Worm (Caenorhabditis elegans) whole organism, L4 larva: ENCODE measurements around the gene twnk-1.

Source experiments
- F37D6.2 ChIP-seq: sonication (generic microtip); optimal IDR thresholded peaks from 2 replicates; lab custom pipeline; 2016; ENCODE audit warnings: mild to moderate bottlenecking, missing genetic modification characterization, missing compliant biosample characterization
- F44E2.7 ChIP-seq: fragments of 200-800 bp; sonication (Bioruptor generic); IDR thresholded peaks from 2 replicates; pipeline ENCODE4 v2.1.2; 2022; ENCODE audit warnings: missing genetic modification characterization, missing compliant biosample characterization
- T20F7.1 ChIP-seq: fragments of 200-800 bp; sonication (Bioruptor generic); optimal IDR thresholded peaks from 2 replicates; lab custom pipeline; 2018; ENCODE audit warnings: mild to moderate bottlenecking, missing genetic modification characterization, missing compliant biosample characterization
- aha-1 ChIP-seq: fragments of 150-350 bp; peaks from one replicate; lab custom pipeline; 2014; ENCODE audit warnings: missing biosample characterization, missing genetic modification characterization
- aly-2 ChIP-seq: sonication (generic microtip); optimal IDR thresholded peaks from 2 replicates; lab custom pipeline; 2018; ENCODE audit warnings: missing biosample characterization, missing genetic modification characterization
- arid-1 ChIP-seq: fragments of 200-800 bp; sonication (Bioruptor generic); conservative IDR thresholded peaks from 2 replicates; pipeline ENCODE4 v1.3.6; 2022; ENCODE audit warnings: missing genetic modification reagents, missing genetic modification characterization, missing compliant biosample characterization
- attf-4 ChIP-seq: sonication (generic microtip); optimal IDR thresholded peaks from 3 replicates; lab custom pipeline; 2017; ENCODE audit warnings: missing biosample characterization, missing genetic modification characterization
- ceh-32 ChIP-seq: sonication (generic microtip); optimal IDR thresholded peaks from 2 replicates; lab custom pipeline; 2016; ENCODE audit warnings: mild to moderate bottlenecking, missing genetic modification characterization, missing compliant biosample characterization; ENCODE audit not compliant: poor library complexity
- ces-1 ChIP-seq: fragments of 150-350 bp; sonication (generic microtip); optimal IDR thresholded peaks from 4 replicates; lab custom pipeline; 2014; ENCODE audit warnings: missing biosample characterization, missing genetic modification reagents, missing genetic modification characterization
- daf-12 ChIP-seq: fragments of 150-350 bp; optimal IDR thresholded peaks from 2 replicates; lab custom pipeline; 2014; ENCODE audit warnings: missing biosample characterization, missing genetic modification reagents, missing genetic modification characterization
- daf-8 ChIP-seq: fragments of 200-800 bp; sonication (Bioruptor generic); IDR thresholded peaks from 2 replicates; pipeline ENCODE4 v1.3.6; 2022; ENCODE audit warnings: missing genetic modification characterization, missing compliant biosample characterization
- dmd-8 ChIP-seq: fragments of 200-800 bp; sonication (Bioruptor generic); IDR thresholded peaks from 2 replicates; pipeline ENCODE4 v1.3.6; 2022; ENCODE audit warnings: missing genetic modification characterization, missing compliant biosample characterization
- dpl-1 ChIP-seq: fragments of 150-350 bp; optimal IDR thresholded peaks from 2 replicates; lab custom pipeline; 2014; ENCODE audit warnings: missing biosample characterization, missing genetic modification reagents, missing genetic modification characterization
- fkh-10 ChIP-seq: fragments of 150-350 bp; optimal IDR thresholded peaks from 2 replicates; lab custom pipeline; 2014; ENCODE audit warnings: missing biosample characterization, missing genetic modification reagents, missing genetic modification characterization
- gei-8 ChIP-seq: fragments of 200-800 bp; sonication (Bioruptor generic); optimal IDR thresholded peaks from 2 replicates; lab custom pipeline; 2018; ENCODE audit warnings: mild to moderate bottlenecking, missing genetic modification characterization, missing compliant biosample characterization
- hif-1 ChIP-seq, 2 experiments: sonication (generic microtip); optimal IDR thresholded peaks; 2 replicates each; lab custom pipeline; 2016 to 2017; ENCODE audit warnings: missing compliant biosample characterization in 2 of 2, missing genetic modification characterization in 2 of 2, missing genetic modification reagents in 2 of 2, missing genotype in 2 of 2, mild to moderate bottlenecking in 1 of 2
- hlh-11 ChIP-seq: fragments of 200-800 bp; sonication (Bioruptor generic); optimal IDR thresholded peaks from 2 replicates; lab custom pipeline; 2018; ENCODE audit warnings: mild to moderate bottlenecking, missing genetic modification characterization, missing compliant biosample characterization
- hmg-1.1 ChIP-seq: fragments of 200-800 bp; sonication (Bioruptor generic); IDR thresholded peaks from 2 replicates; pipeline ENCODE4 v1.3.6; 2022; ENCODE audit warnings: missing genetic modification reagents, missing genetic modification characterization, missing compliant biosample characterization
- lin-1 ChIP-seq: fragments of 200-800 bp; sonication (Bioruptor generic); IDR thresholded peaks from 2 replicates; pipeline ENCODE4 v1.3.6; 2022; ENCODE audit warnings: missing genetic modification reagents, missing genetic modification characterization, missing compliant biosample characterization
- lin-13 ChIP-seq: fragments of 150-350 bp; optimal IDR thresholded peaks from 2 replicates; lab custom pipeline; 2014; ENCODE audit warnings: missing biosample characterization, missing genetic modification reagents, missing genetic modification characterization
- lin-15B ChIP-seq: fragments of 150-350 bp; sonication (generic microtip); optimal IDR thresholded peaks from 3 replicates; lab custom pipeline; 2014; ENCODE audit warnings: missing biosample characterization, missing genetic modification characterization
- lin-39 ChIP-seq: fragments of 150-350 bp; optimal IDR thresholded peaks from 2 replicates; lab custom pipeline; 2014; ENCODE audit warnings: missing biosample characterization, missing genetic modification reagents, missing genetic modification characterization
- lir-3 ChIP-seq: sonication (generic microtip); optimal IDR thresholded peaks from 2 replicates; lab custom pipeline; 2016; ENCODE audit warnings: mild to moderate bottlenecking, missing genetic modification characterization, missing compliant biosample characterization
- madf-9 ChIP-seq: fragments of 200-800 bp; sonication (Bioruptor generic); conservative IDR thresholded peaks from 2 replicates; pipeline ENCODE4 v1.3.6; 2022; ENCODE audit warnings: missing genetic modification reagents, missing genetic modification characterization, missing compliant biosample characterization
- mep-1 ChIP-seq: fragments of 150-350 bp; sonication (generic microtip); optimal IDR thresholded peaks from 3 replicates; lab custom pipeline; 2014; ENCODE audit warnings: missing biosample characterization, missing genetic modification characterization
- mes-2 ChIP-seq: sonication (generic microtip); optimal IDR thresholded peaks from 2 replicates; lab custom pipeline; 2016; ENCODE audit warnings: missing genotype, mild to moderate bottlenecking, missing genetic modification characterization, missing compliant biosample characterization; ENCODE audit not compliant: poor library complexity, severe bottlenecking
- mxl-2 ChIP-seq: fragments of 200-800 bp; sonication (Bioruptor generic); conservative IDR thresholded peaks from 2 replicates; pipeline ENCODE4 v1.3.6; 2022; ENCODE audit warnings: missing genetic modification reagents, missing genetic modification characterization, missing compliant biosample characterization
- mxl-3 ChIP-seq: fragments of 200-800 bp; sonication (Bioruptor generic); optimal IDR thresholded peaks from 2 replicates; lab custom pipeline; 2018; ENCODE audit warnings: mild to moderate bottlenecking, missing genetic modification characterization, missing compliant biosample characterization
- nhr-111 ChIP-seq: fragments of 200-800 bp; sonication (Bioruptor generic); optimal IDR thresholded peaks from 2 replicates; lab custom pipeline; 2018; ENCODE audit warnings: mild to moderate bottlenecking, missing genetic modification characterization, missing compliant biosample characterization
- nhr-237 ChIP-seq: sonication (generic microtip); optimal IDR thresholded peaks from 2 replicates; lab custom pipeline; 2017; ENCODE audit warnings: missing biosample characterization, missing genetic modification characterization
- nhr-25 ChIP-seq: sonication (generic microtip); optimal IDR thresholded peaks from 2 replicates; lab custom pipeline; 2017; ENCODE audit warnings: missing genetic modification characterization, mild to moderate bottlenecking, missing compliant biosample characterization, antibody characterized with exemption, moderate library complexity, borderline replicate concordance; ENCODE audit not compliant: insufficient read depth
- nhr-41 ChIP-seq: fragments of 200-800 bp; sonication (Bioruptor generic); IDR thresholded peaks from 2 replicates; pipeline ENCODE4 v1.3.6; 2022; ENCODE audit warnings: missing genetic modification reagents, missing genetic modification characterization, missing compliant biosample characterization
- nhr-76 ChIP-seq: fragments of 150-350 bp; optimal IDR thresholded peaks from 2 replicates; lab custom pipeline; 2014; ENCODE audit warnings: missing biosample characterization, missing genetic modification characterization
- pha-4 ChIP-seq, 2 experiments: fragments of 150-350 bp in 1 of 2; fragments of 200-800 bp in 1 of 2; sonication (Bioruptor generic) in 1 of 2; IDR thresholded peaks in 1 of 2; optimal IDR thresholded peaks in 1 of 2; 2 replicates each; pipeline versions ENCODE4 v1.3.6 to Lab custom; 2014 to 2022; ENCODE audit warnings: missing genetic modification characterization in 2 of 2, missing genetic modification reagents in 2 of 2, missing biosample characterization in 1 of 2, missing compliant biosample characterization in 1 of 2
- rbr-2 ChIP-seq: sonication (generic microtip); optimal IDR thresholded peaks from 2 replicates; lab custom pipeline; 2016; ENCODE audit warnings: missing genotype, missing genetic modification characterization, missing compliant biosample characterization
- saeg-2 ChIP-seq: fragments of 200-800 bp; sonication (Bioruptor generic); IDR thresholded peaks from 2 replicates; pipeline ENCODE4 v1.3.6; 2022; ENCODE audit warnings: missing genetic modification reagents, missing genetic modification characterization, missing compliant biosample characterization
- sdz-12 ChIP-seq: fragments of 200-800 bp; sonication (Bioruptor generic); optimal IDR thresholded peaks from 2 replicates; lab custom pipeline; 2018; ENCODE audit warnings: mild to moderate bottlenecking, missing genetic modification characterization, missing compliant biosample characterization
- set-16 ChIP-seq: fragments of 200-800 bp; sonication (Bioruptor generic); IDR thresholded peaks from 2 replicates; pipeline ENCODE4 v1.3.6; 2022; ENCODE audit warnings: missing genetic modification reagents, missing genetic modification characterization, missing compliant biosample characterization
- skn-1 ChIP-seq: fragments of 150-350 bp; optimal IDR thresholded peaks from 2 replicates; lab custom pipeline; 2014; ENCODE audit warnings: missing biosample characterization, missing genetic modification characterization
- snpc-1.2 ChIP-seq: fragments of 200-800 bp; sonication (Bioruptor generic); IDR thresholded peaks from 2 replicates; pipeline ENCODE4 v1.3.6; 2022; ENCODE audit warnings: missing genetic modification reagents, missing genetic modification characterization, missing compliant biosample characterization
- spr-1 ChIP-seq: sonication (generic microtip); optimal IDR thresholded peaks from 2 replicates; lab custom pipeline; 2016; ENCODE audit warnings: mild to moderate bottlenecking, missing genetic modification characterization, missing compliant biosample characterization
- unc-130 ChIP-seq: sonication (generic microtip); optimal IDR thresholded peaks from 2 replicates; lab custom pipeline; 2016; ENCODE audit warnings: missing genetic modification reagents, missing genetic modification characterization, missing compliant biosample characterization
- unc-62 ChIP-seq, 3 experiments: fragments of 150-350 bp in 1 of 3; sonication (generic microtip); optimal IDR thresholded peaks in 2 of 3; peaks in 1 of 3; 1 replicate in 1 of 3; 2 replicates in 2 of 3; lab custom pipeline; 2014 to 2017; ENCODE audit warnings: missing biosample characterization in 3 of 3, missing genetic modification characterization in 3 of 3, missing genetic modification reagents in 3 of 3, missing genotype in 1 of 3
- vab-7 ChIP-seq: fragments of 200-800 bp; sonication (Bioruptor generic); IDR thresholded peaks from 2 replicates; pipeline ENCODE4 v1.3.6; 2022; ENCODE audit warnings: missing genetic modification reagents, missing genetic modification characterization, missing compliant biosample characterization
- zag-1 ChIP-seq: fragments of 150-350 bp; optimal IDR thresholded peaks from 2 replicates; lab custom pipeline; 2014; ENCODE audit warnings: missing biosample characterization, missing genetic modification characterization
- zfp-3 ChIP-seq: fragments of 200-800 bp; sonication (Bioruptor generic); conservative IDR thresholded peaks from 2 replicates; pipeline ENCODE4 v1.3.6; 2022; ENCODE audit warnings: missing genetic modification reagents, missing genetic modification characterization, missing compliant biosample characterization
- zip-11 ChIP-seq: fragments of 200-800 bp; sonication (Bioruptor generic); IDR thresholded peaks from 2 replicates; pipeline ENCODE4 v1.3.6; 2022; ENCODE audit warnings: missing genetic modification characterization, missing compliant biosample characterization
- ztf-7 ChIP-seq: fragments of 150-350 bp; optimal IDR thresholded peaks from 2 replicates; lab custom pipeline; 2014; ENCODE audit warnings: missing biosample characterization, missing genetic modification characterization

twnk-1 gene

ce11 chrX:5841060-5841642 is 50.1 kb downstream of the twnk-1 start, which contains the start of gene puf-9 (continued):
- peak; percentile 75 to 96 for TF ChIP-seq hif-1 (tag; optimal IDR thresholded peaks at IDR 0.05; lab: Kevin White, UChicago)
- peak; percentile 98 for TF ChIP-seq saeg-2 (GFP tag; lab: Robert Waterston, UW)
- TF ChIP-seq nhr-41 (GFP tag; lab: Robert Waterston, UW): peak; percentile 96
- no peak for TF ChIP-seq daf-12 (tag; lab: Kevin White, UChicago)
- peak; percentile 98 for TF ChIP-seq rbr-2 (tag; lab: Kevin White, UChicago)
- peak; percentile 12 for TF ChIP-seq ces-1 (GFP tag; lab: Kevin White, UChicago)
- peak; percentile 78 for TF ChIP-seq vab-7
- peak; percentile 100 for TF ChIP-seq hlh-11 (tag; lab: Kevin White, UChicago)
- peak; percentile 92 for TF ChIP-seq spr-1 (tag; lab: Kevin White, UChicago)
- peak; percentile 97 for TF ChIP-seq nhr-25
- TF ChIP-seq nhr-111: peak; percentile 72
- peak; percentile 96 for TF ChIP-seq mes-2 (tag; lab: Kevin White, UChicago)
- TF ChIP-seq fkh-10 (GFP tag; lab: Kevin White, UChicago): peak; percentile 99
- TF ChIP-seq aha-1 (tag; lab: Kevin White, UChicago): peak; percentile 100
- peak; percentile 80 for TF ChIP-seq sdz-12 (GFP tag; lab: Kevin White, UChicago)
- TF ChIP-seq dmd-8: 0 out of 2 replicates have a peak, but pooled peaks have one; percentile 45
- TF ChIP-seq ztf-7 (tag; lab: Kevin White, UChicago): peak; percentile 91
- TF ChIP-seq T20F7.1: peak; percentile 91
- TF ChIP-seq mxl-3: peak; percentile 99
- TF ChIP-seq zag-1 (tag; lab: Kevin White, UChicago): peak; percentile 78
- peak; percentile 41 to 100 for TF ChIP-seq unc-62 (GFP tag; optimal IDR thresholded peaks at IDR 0.05 in 1 of 2; lab: Kevin White, UChicago)
- peak; percentile 25 for TF ChIP-seq unc-62 (tag; optimal IDR thresholded peaks at IDR 0.05; lab: Kevin White, UChicago)
- TF ChIP-seq lin-13 (GFP tag; lab: Kevin White, UChicago): peak; percentile 99
- peak; percentile 89 for TF ChIP-seq dpl-1 (GFP tag; lab: Kevin White, UChicago)
- TF ChIP-seq snpc-1.2: 0 out of 2 replicates have a peak, but pooled peaks have one; percentile 39
- peak; percentile 81 for TF ChIP-seq skn-1
- TF ChIP-seq hmg-1.1 (GFP tag; lab: Robert Waterston, UW): peak; percentile 99
- TF ChIP-seq set-16 (GFP tag; lab: Robert Waterston, UW): peak; percentile 89
- peak; percentile 88 for TF ChIP-seq lin-15B (tag; lab: Kevin White, UChicago)
- peak; percentile 98 for TF ChIP-seq lin-1
- peak; percentile 84 for TF ChIP-seq mxl-2 (GFP tag; lab: Robert Waterston, UW)
- no peak for TF ChIP-seq daf-8 (GFP tag; lab: Robert Waterston, UW)
- TF ChIP-seq F44E2.7 (GFP tag; lab: Robert Waterston, UW): no peak
- TF ChIP-seq gei-8 (GFP tag; lab: Kevin White, UChicago): peak; percentile 94
- no peak for TF ChIP-seq zip-11 (GFP tag; lab: Robert Waterston, UW)
- TF ChIP-seq zfp-3 (GFP tag; lab: Robert Waterston, UW): peak; percentile 95
- peak; percentile 76 for TF ChIP-seq attf-4
- TF ChIP-seq nhr-76 (tag; lab: Kevin White, UChicago): peak; percentile 78
- TF ChIP-seq pha-4 (GFP tag; IDR thresholded peaks at IDR 0.05; lab: Robert Waterston, UW): peak; percentile 97
- TF ChIP-seq pha-4 (tag; optimal IDR thresholded peaks at IDR 0.05; lab: Kevin White, UChicago): peak; percentile 72
- peak; percentile 79 for TF ChIP-seq nhr-237
- peak; percentile 80 for TF ChIP-seq ceh-32 (tag; lab: Kevin White, UChicago)
- no peak for TF ChIP-seq unc-130
- no peak for TF ChIP-seq aly-2
- peak; percentile 99 for TF ChIP-seq mep-1 (tag; lab: Kevin White, UChicago)
- no peak for TF ChIP-seq lir-3 (tag; lab: Kevin White, UChicago)
- peak; percentile 96 for TF ChIP-seq madf-9 (GFP tag; lab: Robert Waterston, UW)
- TF ChIP-seq F37D6.2 (tag; lab: Kevin White, UChicago): peak; percentile 96
- no peak for TF ChIP-seq lin-39
- peak; percentile 94 for TF ChIP-seq arid-1 (GFP tag; lab: Robert Waterston, UW)
